Worm (Caenorhabditis elegans) whole organism, young adult: ENCODE data around the gene H40L08.3.

Source experiments
- Y53G8AR.9 ChIP-seq: fragments of 200-800 bp; sonication (Bioruptor generic); conservative IDR thresholded peaks from 2 replicates; pipeline ENCODE4 v1.3.6; 2022; ENCODE audit warnings: missing genetic modification reagents, missing genetic modification characterization, missing compliant biosample characterization
- ama-1 ChIP-seq, 3 experiments: fragments of 150-350 bp in 1 of 3; sonication (generic microtip) in 2 of 3; optimal IDR thresholded peaks; 2 replicates each; lab custom pipeline; 2014 to 2018; ENCODE audit warnings: missing biosample characterization in 2 of 3, missing genetic modification characterization in 2 of 3, missing genetic modification reagents in 2 of 3
- ztf-26 ChIP-seq: sonication (generic microtip); optimal IDR thresholded peaks from 2 replicates; lab custom pipeline; 2017; ENCODE audit warnings: missing genetic modification characterization, missing compliant biosample characterization

ce11 chrX:15073479-15073878 is 2.4 kb downstream of the H40L08.3 start:
- TF ChIP-seq ama-1 (optimal IDR thresholded peaks at IDR 0.05; lab: Kevin White, UChicago) (no peak), ama-1 (GFP tag; optimal IDR thresholded peaks at IDR 0.05; lab: Kevin White, UChicago) (no peak), Y53G8AR.9 (GFP tag; lab: Robert Waterston, UW) (no peak), ztf-26 (no peak)
